Worm (Caenorhabditis elegans) whole organism, L1 larva: ENCODE data around the gene fbxl-1.

Source experiments
- C04F5.9 ChIP-seq: sonication (generic microtip); optimal IDR thresholded peaks from 2 replicates; lab custom pipeline; 2016; ENCODE audit warnings: missing genetic modification characterization, missing compliant biosample characterization
- aly-2 ChIP-seq: fragments of 150-350 bp; optimal IDR thresholded peaks from 2 replicates; lab custom pipeline; 2014; ENCODE audit warnings: missing biosample characterization, missing genetic modification characterization
- ces-1 ChIP-seq: fragments of 150-350 bp; optimal IDR thresholded peaks from 2 replicates; lab custom pipeline; 2014; ENCODE audit warnings: missing biosample characterization, missing genetic modification reagents, missing genetic modification characterization
- dpl-1 ChIP-seq, 3 experiments: fragments of 150-350 bp in 2 of 3; sonication (generic microtip) in 1 of 3; optimal IDR thresholded peaks; 2 replicates each; lab custom pipeline; 2014 to 2017; ENCODE audit warnings: missing biosample characterization in 3 of 3, missing genetic modification characterization in 3 of 3, missing genetic modification reagents in 3 of 3
- dsc-1 ChIP-seq: sonication (generic microtip); optimal IDR thresholded peaks from 2 replicates; lab custom pipeline; 2016; ENCODE audit warnings: mild to moderate bottlenecking, missing genetic modification characterization, missing compliant biosample characterization
- efl-1 ChIP-seq, 4 experiments: fragments of 150-350 bp; optimal IDR thresholded peaks in 3 of 4; peaks in 1 of 4; 1 replicate in 1 of 4; 2 replicates in 3 of 4; lab custom pipeline; 2014; ENCODE audit warnings: missing biosample characterization in 2 of 4, missing genetic modification characterization in 2 of 4, missing genetic modification reagents in 2 of 4
- egl-13 ChIP-seq: sonication (generic microtip); optimal IDR thresholded peaks from 2 replicates; lab custom pipeline; 2016; ENCODE audit warnings: missing genotype, missing genetic modification reagents, missing genetic modification characterization, missing compliant biosample characterization
- egl-27 ChIP-seq, 2 experiments: fragments of 150-350 bp in 1 of 2; sonication (generic microtip); optimal IDR thresholded peaks; 3 replicates each; lab custom pipeline; 2017 to 2018; ENCODE audit warnings: missing biosample characterization in 2 of 2, missing genetic modification characterization in 2 of 2, missing genetic modification reagents in 2 of 2
- ets-5 ChIP-seq: fragments of 200-800 bp; sonication (Bioruptor generic); IDR thresholded peaks from 2 replicates; pipeline ENCODE4 v1.3.6; 2022; ENCODE audit warnings: missing genetic modification characterization, missing compliant biosample characterization
- fkh-4 ChIP-seq: sonication (generic microtip); optimal IDR thresholded peaks from 2 replicates; lab custom pipeline; 2016; ENCODE audit warnings: missing compliant biosample characterization, missing genetic modification characterization, borderline replicate concordance
- fkh-8 ChIP-seq: sonication (generic microtip); optimal IDR thresholded peaks from 2 replicates; lab custom pipeline; 2016; ENCODE audit warnings: mild to moderate bottlenecking, missing genetic modification characterization, missing compliant biosample characterization
- lin-14 ChIP-seq: fragments of 200-800 bp; sonication (Bioruptor generic); optimal IDR thresholded peaks from 2 replicates; lab custom pipeline; 2018; ENCODE audit warnings: mild to moderate bottlenecking, missing genetic modification characterization, moderate library complexity, missing compliant biosample characterization
- lin-15B ChIP-seq: fragments of 150-350 bp; sonication (generic microtip); optimal IDR thresholded peaks from 3 replicates; lab custom pipeline; 2014; ENCODE audit warnings: missing biosample characterization, missing genetic modification characterization
- lin-35 ChIP-seq, 2 experiments: fragments of 150-350 bp; optimal IDR thresholded peaks; 2 replicates each; lab custom pipeline; 2014; ENCODE audit warnings: missing biosample characterization in 2 of 2, missing genetic modification characterization in 2 of 2, missing genetic modification reagents in 2 of 2
- lsy-2 ChIP-seq, 2 experiments: fragments of 150-350 bp; optimal IDR thresholded peaks; 2 replicates each; lab custom pipeline; 2014; ENCODE audit warnings: missing biosample characterization in 2 of 2, missing genetic modification characterization in 2 of 2
- mdl-1 ChIP-seq, 2 experiments: fragments of 150-350 bp; optimal IDR thresholded peaks; 2 replicates each; lab custom pipeline; 2014 to 2017; ENCODE audit warnings: missing biosample characterization in 2 of 2, missing genetic modification characterization in 2 of 2, inconsistent platforms in 1 of 2
- mep-1 ChIP-seq: fragments of 150-350 bp; optimal IDR thresholded peaks from 2 replicates; lab custom pipeline; 2014; ENCODE audit warnings: missing biosample characterization, missing genetic modification characterization
- nhr-12 ChIP-seq: sonication (generic microtip); optimal IDR thresholded peaks from 2 replicates; lab custom pipeline; 2017; ENCODE audit warnings: missing biosample characterization, missing genetic modification characterization
- nhr-20 ChIP-seq: sonication (generic microtip); optimal IDR thresholded peaks from 2 replicates; lab custom pipeline; 2016; ENCODE audit warnings: mild to moderate bottlenecking, missing genetic modification characterization, missing compliant biosample characterization
- nhr-71 ChIP-seq: sonication (generic microtip); optimal IDR thresholded peaks from 2 replicates; lab custom pipeline; 2016; ENCODE audit warnings: mild to moderate bottlenecking, missing genetic modification characterization, moderate library complexity, missing compliant biosample characterization
- pag-3 ChIP-seq: sonication (generic microtip); optimal IDR thresholded peaks from 2 replicates; lab custom pipeline; 2017; ENCODE audit warnings: missing genetic modification characterization, mild to moderate bottlenecking, missing compliant biosample characterization, antibody characterized with exemption, borderline replicate concordance; ENCODE audit not compliant: insufficient read depth
- snpc-4 ChIP-seq: fragments of 150-350 bp; optimal IDR thresholded peaks from 2 replicates; lab custom pipeline; 2014; ENCODE audit warnings: missing biosample characterization, missing genetic modification characterization
- snu-23 ChIP-seq: sonication (generic microtip); optimal IDR thresholded peaks from 2 replicates; lab custom pipeline; 2016; ENCODE audit warnings: missing genetic modification characterization, missing compliant biosample characterization
- sox-4 ChIP-seq: sonication (generic microtip); optimal IDR thresholded peaks from 2 replicates; lab custom pipeline; 2016; ENCODE audit warnings: missing genetic modification characterization, missing compliant biosample characterization
- tbx-2 ChIP-seq: sonication (generic microtip); optimal IDR thresholded peaks from 2 replicates; lab custom pipeline; 2016; ENCODE audit warnings: missing genetic modification characterization, missing compliant biosample characterization
- unc-30 ChIP-seq: sonication (generic microtip); optimal IDR thresholded peaks from 2 replicates; lab custom pipeline; 2017; ENCODE audit warnings: missing biosample characterization, missing genetic modification characterization
- unc-86 ChIP-seq: sonication (generic microtip); optimal IDR thresholded peaks from 2 replicates; lab custom pipeline; 2016; ENCODE audit warnings: missing genetic modification characterization, missing compliant biosample characterization
- xbp-1 ChIP-seq: sonication (generic microtip); optimal IDR thresholded peaks from 2 replicates; lab custom pipeline; 2016; ENCODE audit warnings: missing genetic modification characterization, missing compliant biosample characterization
- ztf-11 ChIP-seq, 2 experiments: sonication (generic microtip); optimal IDR thresholded peaks; 2 replicates each; lab custom pipeline; 2016 to 2017; ENCODE audit warnings: missing genetic modification characterization in 2 of 2, missing biosample characterization in 1 of 2, missing compliant biosample characterization in 1 of 2

Gene fbxl-1

DNA sequence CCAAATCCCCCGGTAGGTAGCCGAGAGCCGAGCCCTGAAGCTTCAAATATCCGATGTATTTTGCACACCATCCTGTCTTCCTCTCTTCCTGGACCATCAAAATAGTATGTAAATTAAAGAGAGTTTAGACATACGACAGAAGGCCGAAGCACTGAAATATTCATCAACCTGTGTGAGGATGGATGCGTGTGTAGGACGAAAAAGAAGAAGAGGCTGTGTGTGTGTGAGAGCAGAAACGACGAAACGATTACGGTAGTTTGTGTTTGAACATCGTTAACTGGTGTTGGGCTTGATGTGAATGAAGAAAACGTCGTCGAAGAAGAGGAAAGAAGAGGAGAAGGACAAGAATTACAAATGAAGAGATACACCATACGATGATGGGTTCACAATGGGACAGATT lies 16.1 kb upstream of the fbxl-1 start:
- TF ChIP-seq snpc-4: no peak
- peak in 1 of 2 experiments; percentile 61 for TF ChIP-seq lsy-2 (tag; optimal IDR thresholded peaks at IDR 0.05; lab: Kevin White, UChicago)
- TF ChIP-seq egl-13 (tag; lab: Kevin White, UChicago): peak; percentile 36
- peak; percentile 41 for TF ChIP-seq lin-14 (GFP tag; lab: Kevin White, UChicago)
- TF ChIP-seq mdl-1 (tag; optimal IDR thresholded peaks at IDR 0.05; lab: Kevin White, UChicago): no peak
- no peak for TF ChIP-seq nhr-20 (tag; lab: Kevin White, UChicago)
- peak; percentile 97 for TF ChIP-seq unc-86 (tag; lab: Kevin White, UChicago)
- TF ChIP-seq dsc-1 (tag; lab: Kevin White, UChicago): no peak
- no peak for TF ChIP-seq unc-30

DNA sequence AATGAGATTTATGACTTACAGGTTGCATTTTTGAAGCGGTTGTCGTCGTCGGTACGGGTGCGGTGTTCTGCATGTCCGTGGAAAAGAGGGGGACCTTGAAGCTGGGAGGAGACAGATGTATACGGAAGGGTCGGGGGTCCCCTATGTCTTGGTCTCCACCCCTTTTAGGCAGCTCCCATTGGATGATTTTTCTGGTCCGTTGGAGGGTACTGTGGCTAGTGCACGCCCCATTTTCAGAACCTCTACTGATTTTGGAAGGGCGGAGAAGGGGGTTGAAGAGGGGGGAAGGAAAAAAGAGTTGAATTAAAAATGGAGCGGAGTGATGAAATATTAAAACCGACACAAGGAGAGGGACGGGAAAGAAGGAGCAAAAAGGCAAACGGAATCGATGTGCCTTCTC lies 11.4 kb upstream of the fbxl-1 start, which contains the start of gene unc-86:
Gene unc-86, minus strand, starts transcription at position 113 of the 400 bp plus-strand sequence.
- TF ChIP-seq nhr-12 (no peak), lin-14 (GFP tag; lab: Kevin White, UChicago) (peak; percentile 4), egl-27 (tag; optimal IDR thresholded peaks at IDR 0.05; lab: Kevin White, UChicago) (no peak), lin-35 (GFP tag; optimal IDR thresholded peaks at IDR 0.05; lab: Kevin White, UChicago) (no peak), fkh-8 (tag; lab: Kevin White, UChicago) (no peak), unc-86 (tag; lab: Kevin White, UChicago) (peak; percentile 86), lin-15B (tag; lab: Kevin White, UChicago) (no peak), unc-30 (no peak), sox-4 (tag; lab: Kevin White, UChicago) (no peak), lsy-2 (tag; optimal IDR thresholded peaks at IDR 0.05; lab: Kevin White, UChicago) (peak in 1 of 2 experiments; percentile 31), xbp-1 (tag; lab: Kevin White, UChicago) (no peak), ets-5 (GFP tag; lab: Robert Waterston, UW) (no peak), C04F5.9 (tag; lab: Kevin White, UChicago) (no peak)

DNA sequence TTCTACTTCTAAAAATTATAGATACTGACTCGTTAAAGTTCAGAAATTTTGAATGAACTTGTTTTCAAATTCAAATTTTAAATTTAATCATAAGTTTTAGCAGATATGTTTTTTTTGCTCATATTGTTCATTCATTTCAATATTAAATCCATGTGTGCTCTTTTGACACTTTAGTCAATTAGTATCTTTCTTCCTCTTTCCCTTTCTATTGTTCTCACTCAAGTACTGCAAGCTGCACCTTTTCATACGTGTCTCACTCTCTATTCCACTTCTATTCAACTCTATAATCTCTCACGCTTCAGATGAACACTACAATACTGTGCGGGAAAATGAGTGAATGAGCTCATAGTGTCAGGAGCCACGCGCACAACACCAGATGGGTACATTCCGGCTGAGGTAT lies 9.7 kb upstream of the fbxl-1 start, which contains the start of gene C30A5.16:
Gene C30A5.16, plus strand, starts transcription at position 301 of the 400 bp plus-strand sequence.
- TF ChIP-seq pag-3 (tag; lab: Kevin White, UChicago) (no peak), efl-1 (optimal IDR thresholded peaks at IDR 0.05; lab: Kevin White, UChicago) (no peak), efl-1 (GFP tag; optimal IDR thresholded peaks at IDR 0.05 in 1 of 2; lab: Kevin White, UChicago) (peak in 1 of 2 experiments; percentile 34), dsc-1 (tag; lab: Kevin White, UChicago) (peak; percentile 11)

DNA sequence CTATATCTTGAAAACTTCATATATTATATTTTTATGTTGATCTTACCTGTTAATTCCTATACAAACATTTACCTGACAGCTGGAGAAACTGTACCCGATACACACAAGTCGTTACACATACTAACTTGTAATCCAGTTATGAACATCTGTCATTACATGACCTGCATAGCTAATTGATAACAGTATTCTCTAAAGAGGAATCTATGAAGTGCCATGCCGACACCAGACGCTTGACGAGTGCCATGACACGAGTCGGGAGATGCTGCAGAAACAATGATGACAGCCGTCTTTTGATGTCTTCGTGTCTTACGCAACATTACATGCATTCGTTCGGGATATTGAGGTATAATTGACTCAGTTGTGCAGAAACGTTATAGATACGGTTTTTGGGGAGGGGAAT lies 7.5 kb upstream of the fbxl-1 start:
- TF ChIP-seq tbx-2 (tag; lab: Kevin White, UChicago): peak; percentile 6
- TF ChIP-seq unc-86 (tag; lab: Kevin White, UChicago): peak; percentile 79
- TF ChIP-seq ces-1 (GFP tag; lab: Kevin White, UChicago): no peak
- no peak for TF ChIP-seq fkh-4 (tag; lab: Kevin White, UChicago)
- no peak for TF ChIP-seq nhr-20 (tag; lab: Kevin White, UChicago)
- no peak for TF ChIP-seq mep-1
- TF ChIP-seq ztf-11 (tag; optimal IDR thresholded peaks at IDR 0.05; lab: Kevin White, UChicago): peak in 1 of 2 experiments; percentile 57
- no peak for TF ChIP-seq nhr-71
- TF ChIP-seq, all 84 proteins: peak for 3

DNA sequence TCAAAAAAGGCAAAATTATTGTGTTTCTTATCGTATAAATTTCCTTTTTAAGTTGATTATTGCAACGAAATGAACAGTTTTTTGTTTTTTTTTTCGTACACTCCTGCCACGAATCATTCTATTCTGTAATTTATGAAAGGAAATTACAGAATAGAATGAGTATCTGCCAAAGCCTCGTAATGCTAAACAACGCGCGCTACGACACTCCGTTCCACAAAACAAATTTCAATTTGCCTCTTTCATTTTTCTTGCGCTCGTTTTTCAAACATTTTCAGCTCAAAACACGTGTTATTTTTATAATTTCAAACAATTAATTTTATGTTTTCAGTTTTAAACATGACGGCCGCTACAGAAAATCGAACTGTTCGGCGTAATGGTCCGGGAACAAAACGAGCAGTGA lies 2.9 kb upstream of the fbxl-1 start, which contains the start of gene mob-4:
Gene mob-4, plus strand, starts transcription at position 329 of the 400 bp plus-strand sequence.
- peak in 1 of 2 experiments; percentile 17 for TF ChIP-seq efl-1 (optimal IDR thresholded peaks at IDR 0.05; lab: Kevin White, UChicago)
- peak; percentile 25 to 62 for TF ChIP-seq efl-1 (GFP tag; optimal IDR thresholded peaks at IDR 0.05 in 1 of 2; lab: Kevin White, UChicago)
- TF ChIP-seq lin-35 (GFP tag; optimal IDR thresholded peaks at IDR 0.05; lab: Kevin White, UChicago): no peak
- TF ChIP-seq lsy-2 (tag; optimal IDR thresholded peaks at IDR 0.05; lab: Kevin White, UChicago): peak in 1 of 2 experiments; percentile 26
- peak; percentile 6 for TF ChIP-seq snu-23 (GFP tag; lab: Kevin White, UChicago)
- TF ChIP-seq aly-2 (tag; lab: Kevin White, UChicago): no peak
- peak in 1 of 3 experiments; percentile 33 for TF ChIP-seq dpl-1 (GFP tag; optimal IDR thresholded peaks at IDR 0.05; lab: Kevin White, UChicago)
